Fruit fly (Drosophila melanogaster) whole organism, embryonic: ENCODE measurements around the gene Lamtor5.

Experiments used
- BtbVII ChIP-seq: fragments of 200-800 bp; sonication (Bioruptor generic); optimal IDR thresholded peaks from 3 replicates; lab custom pipeline; 2017; ENCODE audit warnings: missing biosample characterization, mild to moderate bottlenecking, missing genetic modification characterization
- Bteb2 ChIP-seq: fragments of 200-800 bp; sonication (Bioruptor generic); optimal IDR thresholded peaks from 2 replicates; lab custom pipeline; 2016; ENCODE audit warnings: missing biosample characterization, missing genetic modification characterization
- CG10209 ChIP-seq: fragments of 200-800 bp; sonication (Bioruptor generic); optimal IDR thresholded peaks from 3 replicates; lab custom pipeline; 2017; ENCODE audit warnings: missing biosample characterization, mild to moderate bottlenecking, missing genetic modification characterization, missing genetic modification reagents
- CG10267 ChIP-seq: fragments of 200-800 bp; sonication (Bioruptor generic); optimal IDR thresholded peaks from 2 replicates; lab custom pipeline; 2018; ENCODE audit warnings: missing biosample characterization, mild to moderate bottlenecking, missing genetic modification characterization, moderate library complexity
- CG11560 ChIP-seq: fragments of 200-800 bp; sonication (Bioruptor generic); IDR thresholded peaks from 3 replicates; pipeline ENCODE4 v1.3.6; 2022; ENCODE audit warnings: missing biosample characterization, missing genetic modification characterization
- CG14014 ChIP-seq: fragments of 200-800 bp; sonication (Bioruptor generic); IDR thresholded peaks from 2 replicates; pipeline ENCODE4 v1.3.6; 2022; ENCODE audit warnings: missing biosample characterization, missing genetic modification characterization
- CG15011 ChIP-seq: fragments of 200-800 bp; sonication (Bioruptor generic); optimal IDR thresholded peaks from 3 replicates; lab custom pipeline; 2018; ENCODE audit warnings: missing biosample characterization, mild to moderate bottlenecking, missing genetic modification characterization
- CG1529 ChIP-seq: fragments of 200-800 bp; sonication (Bioruptor generic); optimal IDR thresholded peaks from 3 replicates; lab custom pipeline; 2018; ENCODE audit warnings: missing biosample characterization, missing genetic modification characterization
- CG15479 ChIP-seq: fragments of 200-800 bp; sonication (Bioruptor generic); optimal IDR thresholded peaks from 3 replicates; lab custom pipeline; 2019; ENCODE audit warnings: missing biosample characterization, mild to moderate bottlenecking, missing genetic modification characterization, moderate library complexity
- CG15696 ChIP-seq: fragments of 200-800 bp; sonication (Bioruptor generic); optimal IDR thresholded peaks from 2 replicates; lab custom pipeline; 2019; ENCODE audit warnings: missing biosample characterization, mild to moderate bottlenecking, missing genetic modification characterization, moderate library complexity
- CG17186 ChIP-seq: fragments of 200-800 bp; sonication (Bioruptor generic); optimal IDR thresholded peaks from 3 replicates; lab custom pipeline; 2017; ENCODE audit warnings: missing biosample characterization, missing genetic modification reagents, missing genetic modification characterization
- CG17328 ChIP-seq: fragments of 200-800 bp; sonication (Bioruptor generic); IDR thresholded peaks from 2 replicates; pipeline ENCODE4 v1.3.6; 2022; ENCODE audit warnings: missing biosample characterization, missing genetic modification characterization
- CG17361 ChIP-seq: fragments of 200-800 bp; sonication (Bioruptor generic); IDR thresholded peaks from 3 replicates; pipeline ENCODE4 v1.3.6; 2022; ENCODE audit warnings: missing biosample characterization, missing genetic modification characterization
- CG17385 ChIP-seq: fragments of 200-800 bp; sonication (Bioruptor generic); optimal IDR thresholded peaks from 3 replicates; lab custom pipeline; 2018; ENCODE audit warnings: missing biosample characterization, mild to moderate bottlenecking, missing genetic modification characterization
- CG18476 ChIP-seq: fragments of 200-800 bp; sonication (Bioruptor generic); optimal IDR thresholded peaks from 2 replicates; lab custom pipeline; 2016; ENCODE audit warnings: missing biosample characterization, mild to moderate bottlenecking, missing genetic modification characterization
- CG18619 ChIP-seq: fragments of 200-800 bp; sonication (Bioruptor generic); optimal IDR thresholded peaks from 3 replicates; lab custom pipeline; 2017; ENCODE audit warnings: missing biosample characterization, mild to moderate bottlenecking, missing genetic modification characterization
- CG2120 ChIP-seq: fragments of 200-800 bp; sonication (Bioruptor generic); optimal IDR thresholded peaks from 3 replicates; lab custom pipeline; 2016; ENCODE audit warnings: missing biosample characterization, missing genetic modification characterization
- CG2678 ChIP-seq: fragments of 200-800 bp; sonication (Bioruptor generic); optimal IDR thresholded peaks from 3 replicates; lab custom pipeline; 2019; ENCODE audit warnings: missing biosample characterization, mild to moderate bottlenecking, missing genetic modification characterization, moderate library complexity
- CG30431 ChIP-seq: fragments of 200-800 bp; sonication (Bioruptor generic); optimal IDR thresholded peaks from 2 replicates; lab custom pipeline; 2017; ENCODE audit warnings: missing biosample characterization, missing genetic modification characterization
- CG5180 ChIP-seq: fragments of 200-800 bp; sonication (Bioruptor generic); optimal IDR thresholded peaks from 3 replicates; lab custom pipeline; 2017; ENCODE audit warnings: missing biosample characterization, missing genetic modification characterization, mild to moderate bottlenecking, moderate library complexity, missing genetic modification reagents
- CG6689 ChIP-seq: fragments of 200-800 bp; sonication (Bioruptor generic); IDR thresholded peaks from 2 replicates; pipeline ENCODE4 v1.3.6; 2022; ENCODE audit warnings: missing biosample characterization, missing genetic modification characterization
- CG6791 ChIP-seq: fragments of 200-800 bp; sonication (Bioruptor generic); IDR thresholded peaks from 3 replicates; pipeline ENCODE4 v1.3.6; 2022; ENCODE audit warnings: missing biosample characterization, missing genetic modification characterization; ENCODE audit not compliant: partially characterized antibody
- CG9876 ChIP-seq: fragments of 200-800 bp; sonication (Bioruptor generic); optimal IDR thresholded peaks from 2 replicates; lab custom pipeline; 2016; ENCODE audit warnings: missing biosample characterization, missing genetic modification characterization
- Chrac-16 ChIP-seq: fragments of 200-800 bp; sonication (Bioruptor generic); optimal IDR thresholded peaks from 3 replicates; lab custom pipeline; 2016; ENCODE audit warnings: missing biosample characterization, missing genetic modification characterization
- CkIIα-i1 ChIP-seq: fragments of 200-800 bp; sonication (Bioruptor generic); IDR thresholded peaks from 2 replicates; pipeline ENCODE4 v1.3.6; 2022; ENCODE audit warnings: missing biosample characterization, missing genetic modification characterization
- CoRest ChIP-seq: fragments of 200-800 bp; sonication (Bioruptor generic); optimal IDR thresholded peaks from 3 replicates; lab custom pipeline; 2018; ENCODE audit warnings: missing biosample characterization, mild to moderate bottlenecking, missing genetic modification characterization, moderate library complexity
- D19B ChIP-seq: fragments of 200-800 bp; sonication (Bioruptor generic); optimal IDR thresholded peaks from 2 replicates; lab custom pipeline; 2017; ENCODE audit warnings: missing biosample characterization, mild to moderate bottlenecking, missing genetic modification characterization
- Dbx ChIP-seq: fragments of 200-800 bp; sonication (Bioruptor generic); IDR thresholded peaks from 3 replicates; pipeline ENCODE4 v1.3.6; 2022; ENCODE audit warnings: missing biosample characterization, missing genetic modification characterization
- Deaf1 ChIP-seq: fragments of 200-800 bp; optimal IDR thresholded peaks from 3 replicates; lab custom pipeline; 2019; ENCODE audit warnings: missing biosample characterization, mild to moderate bottlenecking, missing genetic modification characterization, moderate library complexity
- Doc2 ChIP-seq: fragments of 200-800 bp; sonication (Bioruptor generic); IDR thresholded peaks from 2 replicates; pipeline ENCODE4 v1.3.6; 2022; ENCODE audit warnings: missing biosample characterization, missing genetic modification characterization
- Gug ChIP-seq: fragments of 200-800 bp; sonication (Bioruptor generic); IDR thresholded peaks from 4 replicates; pipeline ENCODE4 v1.3.6; 2022; ENCODE audit warnings: missing biosample characterization, missing genetic modification characterization
- Lhr ChIP-seq: fragments of 200-800 bp; sonication (Bioruptor generic); optimal IDR thresholded peaks from 3 replicates; lab custom pipeline; 2017; ENCODE audit warnings: mild to moderate bottlenecking, missing biosample characterization, missing genetic modification reagents, missing genetic modification characterization
- Max ChIP-seq: fragments of 200-800 bp; sonication (Bioruptor generic); optimal IDR thresholded peaks from 2 replicates; lab custom pipeline; 2016; ENCODE audit warnings: missing biosample characterization, mild to moderate bottlenecking, missing genetic modification characterization
- NC2α ChIP-seq: fragments of 200-800 bp; sonication (Bioruptor generic); optimal IDR thresholded peaks from 2 replicates; lab custom pipeline; 2016; ENCODE audit warnings: missing biosample characterization, missing genetic modification characterization
- Neu2 ChIP-seq: fragments of 200-800 bp; sonication (Bioruptor generic); optimal IDR thresholded peaks from 3 replicates; lab custom pipeline; 2016; ENCODE audit warnings: missing biosample characterization, missing genetic modification characterization, borderline replicate concordance
- Pdp1 ChIP-seq, 2 experiments: fragments of 200-800 bp; sonication (Bioruptor generic); optimal IDR thresholded peaks; 3 replicates each; lab custom pipeline; 2016; ENCODE audit warnings: missing biosample characterization in 2 of 2, missing genetic modification characterization in 2 of 2, mild to moderate bottlenecking in 1 of 2, moderate library complexity in 1 of 2
- Ptx1 ChIP-seq: fragments of 200-800 bp; sonication (Bioruptor generic); IDR thresholded peaks from 2 replicates; pipeline ENCODE4 v1.3.6; 2022; ENCODE audit warnings: missing biosample characterization, missing genetic modification characterization
- Sox102F ChIP-seq: fragments of 200-800 bp; sonication (Bioruptor generic); optimal IDR thresholded peaks from 2 replicates; lab custom pipeline; 2018; ENCODE audit warnings: missing biosample characterization, mild to moderate bottlenecking, missing genetic modification characterization, moderate library complexity
- jumu ChIP-seq: fragments of 200-800 bp; sonication (Bioruptor generic); optimal IDR thresholded peaks from 3 replicates; lab custom pipeline; 2016; ENCODE audit warnings: missing biosample characterization, missing genetic modification characterization
- ken ChIP-seq: fragments of 200-800 bp; sonication (Bioruptor generic); IDR thresholded peaks from 3 replicates; pipeline ENCODE4 v1.3.6; 2022; ENCODE audit warnings: missing biosample characterization, missing genetic modification characterization
- nmo ChIP-seq: fragments of 200-800 bp; sonication (Bioruptor generic); optimal IDR thresholded peaks from 2 replicates; lab custom pipeline; 2018; ENCODE audit warnings: missing biosample characterization, mild to moderate bottlenecking, missing genetic modification characterization, moderate library complexity
- oc ChIP-seq: fragments of 200-800 bp; sonication (Bioruptor generic); optimal IDR thresholded peaks from 2 replicates; lab custom pipeline; 2018; ENCODE audit warnings: missing biosample characterization, mild to moderate bottlenecking, missing genetic modification characterization, moderate library complexity
- org-1 ChIP-seq: fragments of 200-800 bp; sonication (Bioruptor generic); optimal IDR thresholded peaks from 2 replicates; lab custom pipeline; 2017; ENCODE audit warnings: missing biosample characterization, missing genetic modification characterization
- pfk ChIP-seq: fragments of 200-800 bp; sonication (Bioruptor generic); optimal IDR thresholded peaks from 2 replicates; lab custom pipeline; 2018; ENCODE audit warnings: missing biosample characterization, mild to moderate bottlenecking, missing genetic modification characterization, moderate library complexity
- ranshi ChIP-seq: fragments of 200-800 bp; sonication (Bioruptor generic); IDR thresholded peaks from 2 replicates; pipeline ENCODE4 v1.3.6; 2022; ENCODE audit warnings: missing biosample characterization, missing genetic modification characterization
- shn ChIP-seq: fragments of 200-800 bp; sonication (Bioruptor generic); optimal IDR thresholded peaks from 3 replicates; lab custom pipeline; 2016; ENCODE audit warnings: missing biosample characterization, missing genetic modification characterization
- sna ChIP-seq: fragments of 200-800 bp; sonication (Bioruptor generic); IDR thresholded peaks from 2 replicates; pipeline ENCODE4 v1.3.6; 2022; ENCODE audit warnings: missing biosample characterization, missing genetic modification characterization; ENCODE audit not compliant: partially characterized antibody
- sqz ChIP-seq: fragments of 200-800 bp; sonication (Bioruptor generic); optimal IDR thresholded peaks from 3 replicates; lab custom pipeline; 2018; ENCODE audit warnings: missing biosample characterization, mild to moderate bottlenecking, missing genetic modification characterization
- twi ChIP-seq: fragments of 200-800 bp; optimal IDR thresholded peaks from 2 replicates; lab custom pipeline; 2019; ENCODE audit warnings: missing biosample characterization, mild to moderate bottlenecking, missing genetic modification characterization, moderate library complexity
- yki ChIP-seq: fragments of >200 bp; optimal IDR thresholded peaks from 3 replicates; lab custom pipeline; 2018

Lamtor5 gene

DNA sequence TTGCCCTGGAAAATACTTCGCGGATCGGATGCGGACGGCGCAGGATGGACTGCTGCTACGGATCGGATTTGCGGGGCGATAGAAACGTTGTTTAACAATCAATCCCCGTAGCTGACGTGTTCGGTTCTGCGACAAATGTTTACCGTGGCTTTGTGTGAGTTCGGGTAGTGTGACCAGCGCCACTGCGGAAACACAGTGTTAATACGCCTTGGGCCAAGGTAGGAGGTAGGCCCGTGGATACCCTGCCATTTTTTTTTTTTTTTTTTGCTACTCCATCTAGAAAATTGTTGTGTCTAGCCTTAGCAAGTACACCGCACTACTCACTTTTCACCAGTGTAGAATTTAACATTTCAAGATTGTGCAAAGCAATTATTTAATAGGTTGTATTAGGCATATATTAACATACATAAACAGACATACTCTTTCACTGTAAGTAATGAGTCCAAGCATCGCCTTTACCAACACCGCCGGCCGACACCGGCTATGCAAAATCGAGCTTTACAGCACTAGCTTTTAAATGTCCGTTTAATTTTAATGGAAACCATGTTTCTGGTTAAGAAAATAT, 2.9 kb upstream of the Lamtor5 start, which contains the start of gene deltaCOP (continued):
- TF ChIP-seq Neu2 (GFP tag; lab: Kevin White, UChicago), result peak; percentile 60
- peak; percentile 21 for TF ChIP-seq CG17186 (GFP tag; lab: Kevin White, UChicago)
- TF ChIP-seq CG15479, result no peak
- peak; percentile 97 for TF ChIP-seq CG2120 (GFP tag; lab: Kevin White, UChicago)
- peak; percentile 70; the same call in 1 of the 2 replicates for TF ChIP-seq ranshi
- TF ChIP-seq yki (lab: Kevin White, UChicago), result no peak
- no peak for TF ChIP-seq CkIIα-i1 (GFP tag; lab: Robert Waterston, UW)
- peak; percentile 79 for TF ChIP-seq CG17361
- TF ChIP-seq NC2α, result peak; percentile 64
- no peak for TF ChIP-seq pfk (GFP tag; lab: Kevin White, UChicago)
- TF ChIP-seq Max, result peak; percentile 88
- peak; percentile 92 for TF ChIP-seq Bteb2 (GFP tag; lab: Kevin White, UChicago)
- TF ChIP-seq CG18619 (GFP tag; lab: Kevin White, UChicago), result peak; percentile 74
- TF ChIP-seq Doc2 (GFP tag; lab: Robert Waterston, UW), result peak; percentile 43; the same call in 1 of the 2 replicates
- TF ChIP-seq BtbVII (GFP tag; lab: Kevin White, UChicago), result peak; percentile 55
- peak; percentile 50 for TF ChIP-seq CG15696 (tag; lab: Kevin White, UChicago)
- no peak for TF ChIP-seq Deaf1 (tag; lab: Kevin White, UChicago)
- peak; percentile 85 to 91 for TF ChIP-seq Pdp1 (GFP tag; optimal IDR thresholded peaks at IDR 0.05; lab: Kevin White, UChicago)
- TF ChIP-seq CG9876 (GFP tag; lab: Kevin White, UChicago), result peak; percentile 92
- peak; percentile 83 for TF ChIP-seq CG6689 (GFP tag; lab: Robert Waterston, UW)
- no peak for TF ChIP-seq CG6791
- TF ChIP-seq CG1529, result no peak
- TF ChIP-seq shn (GFP tag; lab: Kevin White, UChicago), result peak; percentile 94
- TF ChIP-seq Ptx1 (GFP tag; lab: Robert Waterston, UW), result peak; percentile 91
- no peak for TF ChIP-seq Sox102F (GFP tag; lab: Kevin White, UChicago)
- TF ChIP-seq CG17385, result peak; percentile 69
- peak; percentile 58 for TF ChIP-seq twi (tag; lab: Kevin White, UChicago)
- peak; percentile 36 for TF ChIP-seq oc (tag; lab: Kevin White, UChicago)
- TF ChIP-seq Lhr (GFP tag; lab: Kevin White, UChicago), result peak; percentile 30
- TF ChIP-seq sqz (GFP tag; lab: Kevin White, UChicago), result no peak
- peak; percentile 70 for TF ChIP-seq CG17328 (GFP tag; lab: Robert Waterston, UW)
- peak; percentile 92 for TF ChIP-seq D19B (GFP tag; lab: Kevin White, UChicago)
- peak; percentile 83 for TF ChIP-seq CG10209 (GFP tag; lab: Kevin White, UChicago)
- TF ChIP-seq CoRest (tag; lab: Kevin White, UChicago), result peak; percentile 84
- TF ChIP-seq CG30431 (GFP tag; lab: Kevin White, UChicago), result peak; percentile 46
- TF ChIP-seq CG10267 (tag; lab: Kevin White, UChicago), result peak; percentile 93
- TF ChIP-seq sna (GFP tag; lab: Robert Waterston, UW), result no peak
- peak; percentile 91 for TF ChIP-seq jumu (GFP tag; lab: Kevin White, UChicago)
- peak; percentile 83 for TF ChIP-seq CG14014 (GFP tag; lab: Robert Waterston, UW)
- no peak for TF ChIP-seq CG2678 (tag; lab: Kevin White, UChicago)
- TF ChIP-seq Gug (GFP tag; lab: Robert Waterston, UW), result peak; percentile 86
- TF ChIP-seq Chrac-16 (GFP tag; lab: Kevin White, UChicago), result peak; percentile 87
- TF ChIP-seq CG5180 (GFP tag; lab: Kevin White, UChicago), result no peak
- TF ChIP-seq Dbx (GFP tag; lab: Robert Waterston, UW), result peak; percentile 88
- peak; percentile 59 for TF ChIP-seq org-1 (GFP tag; lab: Kevin White, UChicago)
- TF ChIP-seq CG18476, result peak; percentile 78
- TF ChIP-seq CG15011 (GFP tag; lab: Kevin White, UChicago), result no peak
- peak; percentile 73; the same call in 2 of the 3 replicates for TF ChIP-seq ken (GFP tag; lab: Robert Waterston, UW)
- peak; percentile 79 for TF ChIP-seq nmo (GFP tag; lab: Kevin White, UChicago)
- TF ChIP-seq CG11560 (tag; lab: Robert Waterston, UW), result peak; percentile 72; the same call in 2 of the 3 replicates
